Worm (Caenorhabditis elegans) whole organism, L4/young adult: ENCODE data around the gene fbxb-24.

Experiments used
- W03F9.2 ChIP-seq: fragments of 150-350 bp; optimal IDR thresholded peaks from 2 replicates; lab custom pipeline; 2014; ENCODE audit warnings: missing biosample characterization, missing genetic modification characterization
- dao-5 ChIP-seq: sonication (generic microtip); optimal IDR thresholded peaks from 2 replicates; lab custom pipeline; 2016; ENCODE audit warnings: missing genotype, missing genetic modification characterization, moderate library complexity, missing compliant biosample characterization

DNA sequence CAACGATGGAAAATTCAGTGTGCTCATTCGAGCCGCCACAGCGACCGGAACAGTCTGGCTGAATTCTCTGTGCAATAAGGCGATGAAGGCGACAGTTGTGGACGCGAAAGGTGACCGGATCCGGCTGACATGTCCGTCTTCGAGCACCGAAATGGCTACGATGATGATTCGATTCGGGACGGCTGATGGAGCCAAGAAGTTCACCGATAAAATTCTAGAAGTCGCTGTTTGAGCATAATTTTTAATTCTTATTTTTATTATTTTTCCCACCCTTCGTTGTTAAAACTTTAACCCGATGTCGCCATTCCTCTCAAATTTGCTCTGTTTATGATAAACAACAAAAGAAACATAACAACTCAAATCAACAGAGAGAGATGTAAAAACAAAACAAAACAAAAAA lies 8.8 kb downstream of the fbxb-24 start:
- TF ChIP-seq W03F9.2 (tag; lab: Kevin White, UChicago) (no peak), dao-5 (no peak)
